Worm (Caenorhabditis elegans) whole organism, L2 larva: ENCODE results near the gene pde-2.

ENCODE experiments used
- F13H6.1 ChIP-seq: sonication (generic microtip); optimal IDR thresholded peaks from 2 replicates; lab custom pipeline; 2016; ENCODE audit warnings: missing genetic modification characterization, missing compliant biosample characterization
- R02D3.7 ChIP-seq: fragments of 150-350 bp; optimal IDR thresholded peaks from 2 replicates; lab custom pipeline; 2014; ENCODE audit warnings: missing biosample characterization, missing genetic modification characterization
- Y55F3AM.14 ChIP-seq: fragments of 200-800 bp; sonication (Bioruptor generic); optimal IDR thresholded peaks from 2 replicates; lab custom pipeline; 2018; ENCODE audit warnings: mild to moderate bottlenecking, missing genetic modification characterization, missing compliant biosample characterization
- ZK546.5 ChIP-seq: sonication (generic microtip); optimal IDR thresholded peaks from 2 replicates; lab custom pipeline; 2017; ENCODE audit warnings: missing biosample characterization, missing genetic modification characterization
- alr-1 ChIP-seq: fragments of 150-350 bp; optimal IDR thresholded peaks from 2 replicates; lab custom pipeline; 2014; ENCODE audit warnings: missing biosample characterization, missing genetic modification characterization
- aly-2 ChIP-seq: fragments of 150-350 bp; optimal IDR thresholded peaks from 2 replicates; lab custom pipeline; 2014; ENCODE audit warnings: missing biosample characterization, missing genetic modification characterization
- ama-1 ChIP-seq: fragments of 150-350 bp; optimal IDR thresholded peaks from 2 replicates; lab custom pipeline; 2018; ENCODE audit warnings: inconsistent platforms
- ceh-16 ChIP-seq: fragments of 150-350 bp; optimal IDR thresholded peaks from 2 replicates; lab custom pipeline; 2014; ENCODE audit warnings: missing biosample characterization, missing genetic modification characterization
- ceh-82 ChIP-seq: fragments of 150-350 bp; optimal IDR thresholded peaks from 2 replicates; lab custom pipeline; 2014; ENCODE audit warnings: missing biosample characterization, missing genetic modification characterization
- crh-2 ChIP-seq: sonication (generic microtip); optimal IDR thresholded peaks from 2 replicates; lab custom pipeline; 2017; ENCODE audit warnings: missing biosample characterization, missing genetic modification characterization
- elt-3 ChIP-seq: sonication (generic microtip); optimal IDR thresholded peaks from 2 replicates; lab custom pipeline; 2017; ENCODE audit warnings: missing biosample characterization, missing genetic modification characterization
- fos-1 ChIP-seq: fragments of 150-350 bp; optimal IDR thresholded peaks from 2 replicates; lab custom pipeline; 2014; ENCODE audit warnings: missing biosample characterization, missing genetic modification characterization
- gmeb-1 ChIP-seq: fragments of 150-350 bp; optimal IDR thresholded peaks from 2 replicates; lab custom pipeline; 2014; ENCODE audit warnings: missing biosample characterization, missing genetic modification characterization
- lin-13 ChIP-seq: fragments of 150-350 bp; optimal IDR thresholded peaks from 2 replicates; lab custom pipeline; 2014; ENCODE audit warnings: missing biosample characterization, missing genetic modification reagents, missing genetic modification characterization
- lin-39 ChIP-seq: fragments of 150-350 bp; optimal IDR thresholded peaks from 2 replicates; lab custom pipeline; 2014; ENCODE audit warnings: missing biosample characterization, missing genetic modification reagents, missing genetic modification characterization
- lsy-2 ChIP-seq, 2 experiments: fragments of 150-350 bp in 1 of 2; sonication (generic microtip) in 1 of 2; optimal IDR thresholded peaks; 2 replicates each; lab custom pipeline; 2014 to 2017; ENCODE audit warnings: missing biosample characterization in 2 of 2, missing genetic modification characterization in 2 of 2
- mab-5 ChIP-seq: fragments of 150-350 bp; optimal IDR thresholded peaks from 2 replicates; lab custom pipeline; 2014; ENCODE audit warnings: missing biosample characterization, missing genetic modification characterization
- mbf-1 ChIP-seq: sonication (generic microtip); optimal IDR thresholded peaks from 2 replicates; lab custom pipeline; 2017; ENCODE audit warnings: missing biosample characterization, missing genetic modification characterization
- nhr-11 ChIP-seq: fragments of 150-350 bp; optimal IDR thresholded peaks from 2 replicates; lab custom pipeline; 2014; ENCODE audit warnings: missing biosample characterization, missing genetic modification characterization
- nhr-12 ChIP-seq: fragments of 150-350 bp; optimal IDR thresholded peaks from 2 replicates; lab custom pipeline; 2014; ENCODE audit warnings: missing biosample characterization, missing genetic modification characterization
- nhr-129 ChIP-seq: fragments of 150-350 bp; optimal IDR thresholded peaks from 2 replicates; lab custom pipeline; 2014; ENCODE audit warnings: missing biosample characterization, missing genetic modification characterization
- nhr-21 ChIP-seq: fragments of 150-350 bp; optimal IDR thresholded peaks from 2 replicates; lab custom pipeline; 2014; ENCODE audit warnings: missing biosample characterization, missing genetic modification characterization
- nhr-23 ChIP-seq: fragments of 150-350 bp; optimal IDR thresholded peaks from 2 replicates; lab custom pipeline; 2014; ENCODE audit warnings: missing biosample characterization, missing genetic modification reagents, missing genetic modification characterization
- nhr-237 ChIP-seq: fragments of 150-350 bp; optimal IDR thresholded peaks from 2 replicates; lab custom pipeline; 2014; ENCODE audit warnings: missing biosample characterization, missing genetic modification characterization
- nhr-25 ChIP-seq: fragments of 150-350 bp; sonication (generic microtip); optimal IDR thresholded peaks from 3 replicates; lab custom pipeline; 2014; ENCODE audit warnings: missing biosample characterization, missing genetic modification characterization
- nhr-77 ChIP-seq: fragments of 150-350 bp; optimal IDR thresholded peaks from 2 replicates; lab custom pipeline; 2014; ENCODE audit warnings: missing biosample characterization, missing genetic modification characterization
- skn-1 ChIP-seq: sonication (generic microtip); optimal IDR thresholded peaks from 2 replicates; lab custom pipeline; 2017; ENCODE audit warnings: missing biosample characterization, missing genetic modification characterization
- sma-3 ChIP-seq: sonication (generic microtip); optimal IDR thresholded peaks from 2 replicates; lab custom pipeline; 2016; ENCODE audit warnings: missing genetic modification reagents, missing genetic modification characterization, missing compliant biosample characterization
- sma-9 ChIP-seq, 2 experiments: fragments of 150-350 bp in 1 of 2; sonication (generic microtip) in 1 of 2; optimal IDR thresholded peaks; 2 replicates each; lab custom pipeline; 2014 to 2016; ENCODE audit warnings: missing genetic modification characterization in 2 of 2, mild to moderate bottlenecking in 1 of 2, missing biosample characterization in 1 of 2, missing compliant biosample characterization in 1 of 2, missing genetic modification reagents in 1 of 2, moderate library complexity in 1 of 2
- snpc-4 ChIP-seq: fragments of 150-350 bp; optimal IDR thresholded peaks from 2 replicates; lab custom pipeline; 2014; ENCODE audit warnings: missing biosample characterization, missing genetic modification characterization
- unc-39 ChIP-seq: fragments of 150-350 bp; optimal IDR thresholded peaks from 2 replicates; lab custom pipeline; 2014; ENCODE audit warnings: missing biosample characterization, missing genetic modification characterization
- unc-55 ChIP-seq: fragments of 150-350 bp; sonication (generic microtip); optimal IDR thresholded peaks from 3 replicates; lab custom pipeline; 2014; ENCODE audit warnings: missing biosample characterization, missing genetic modification reagents, missing genetic modification characterization
- unc-62 ChIP-seq: fragments of 150-350 bp; optimal IDR thresholded peaks from 2 replicates; lab custom pipeline; 2014; ENCODE audit warnings: missing biosample characterization, missing genetic modification reagents, missing genetic modification characterization
- zag-1 ChIP-seq: fragments of 150-350 bp; optimal IDR thresholded peaks from 2 replicates; lab custom pipeline; 2014; ENCODE audit warnings: missing biosample characterization, missing genetic modification characterization
- ztf-1 ChIP-seq: fragments of 200-800 bp; sonication (Bioruptor generic); conservative IDR thresholded peaks from 2 replicates; pipeline ENCODE4 v1.3.6; 2022; ENCODE audit warnings: missing genetic modification characterization, missing compliant biosample characterization
- ztf-11 ChIP-seq: sonication (generic microtip); optimal IDR thresholded peaks from 2 replicates; lab custom pipeline; 2017; ENCODE audit warnings: missing biosample characterization, missing genetic modification characterization

The pde-2 gene

ce11 chrIII:8956146-8956646 is 25.5 kb downstream of the pde-2 start, which contains the start of the genes ZK643.5 and ZK643.2 (continued):
- TF ChIP-seq ztf-11 (tag; lab: Kevin White, UChicago) (no peak), mbf-1 (tag; lab: Kevin White, UChicago) (no peak), lsy-2 (tag; optimal IDR thresholded peaks at IDR 0.05; lab: Kevin White, UChicago) (peak; percentile 81 to 97), unc-62 (GFP tag; lab: Kevin White, UChicago) (no peak), ztf-1 (GFP tag; lab: Robert Waterston, UW) (no peak), aly-2 (no peak), fos-1 (tag; lab: Kevin White, UChicago) (no peak), Y55F3AM.14 (GFP tag; lab: Kevin White, UChicago) (no peak), nhr-21 (tag; lab: Kevin White, UChicago) (peak; percentile 35), snpc-4 (tag; lab: Kevin White, UChicago) (peak; percentile 33), F13H6.1 (tag; lab: Kevin White, UChicago) (peak; percentile 65), nhr-237 (tag; lab: Kevin White, UChicago) (no peak), lin-39 (tag; lab: Kevin White, UChicago) (no peak), zag-1 (tag; lab: Kevin White, UChicago) (peak; percentile 4), nhr-77 (no peak), lin-13 (peak; percentile 59), R02D3.7 (no peak), nhr-129 (no peak), crh-2 (tag; lab: Kevin White, UChicago) (peak; percentile 73), nhr-25 (no peak), nhr-11 (tag; lab: Kevin White, UChicago) (no peak), nhr-12 (tag; lab: Kevin White, UChicago) (no peak), elt-3 (tag; lab: Kevin White, UChicago) (no peak), sma-3 (GFP tag; lab: Kevin White, UChicago) (peak; percentile 53), ZK546.5 (tag; lab: Kevin White, UChicago) (no peak), nhr-23 (tag; lab: Kevin White, UChicago) (no peak)

ce11 chrIII:8955536-8955935 is 26.2 kb downstream of the pde-2 start:
- TF ChIP-seq zag-1 (tag; lab: Kevin White, UChicago): no peak
- no peak for TF ChIP-seq unc-55 (GFP tag; lab: Kevin White, UChicago)
- no peak for TF ChIP-seq alr-1 (tag; lab: Kevin White, UChicago)
- TF ChIP-seq nhr-23 (tag; lab: Kevin White, UChicago): no peak
- TF ChIP-seq nhr-12 (tag; lab: Kevin White, UChicago): no peak
- TF ChIP-seq sma-9 (GFP tag; optimal IDR thresholded peaks at IDR 0.05; lab: Kevin White, UChicago): no peak
- no peak for TF ChIP-seq sma-9 (tag; optimal IDR thresholded peaks at IDR 0.05; lab: Kevin White, UChicago)
- TF ChIP-seq elt-3 (tag; lab: Kevin White, UChicago): no peak
- no peak for TF ChIP-seq skn-1 (tag; lab: Kevin White, UChicago)
- TF ChIP-seq ama-1 (lab: Kevin White, UChicago): no peak
- TF ChIP-seq unc-39 (tag; lab: Kevin White, UChicago): no peak
- TF ChIP-seq Y55F3AM.14 (GFP tag; lab: Kevin White, UChicago): no peak
- no peak for TF ChIP-seq crh-2 (tag; lab: Kevin White, UChicago)
- no peak for TF ChIP-seq nhr-129
- no peak for TF ChIP-seq nhr-77
- TF ChIP-seq unc-62 (GFP tag; lab: Kevin White, UChicago): no peak

DNA sequence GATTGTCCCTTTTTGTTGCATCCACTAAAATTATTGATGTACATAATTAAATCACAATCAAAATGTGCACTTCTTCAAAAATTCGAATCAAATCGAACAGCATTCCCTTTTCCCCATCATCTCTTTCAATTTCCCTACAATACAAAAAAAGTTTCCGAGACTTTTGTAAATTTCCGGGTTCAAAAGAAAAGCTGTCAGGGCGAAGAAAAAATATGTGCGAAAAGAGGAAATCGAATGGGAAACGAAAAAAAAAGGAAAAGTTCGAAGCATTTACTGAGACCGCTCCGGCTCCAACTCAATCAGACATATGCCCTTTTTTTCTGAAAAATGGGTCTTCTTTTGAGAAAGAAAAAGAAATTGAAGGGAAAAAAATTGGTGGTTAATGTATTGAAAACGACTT is 32.5 kb downstream of the pde-2 start:
- TF ChIP-seq aly-2 (no peak), lsy-2 (tag; optimal IDR thresholded peaks at IDR 0.05; lab: Kevin White, UChicago) (no peak), nhr-25 (no peak), nhr-23 (tag; lab: Kevin White, UChicago) (no peak), ceh-16 (tag; lab: Kevin White, UChicago) (no peak), zag-1 (tag; lab: Kevin White, UChicago) (no peak), sma-9 (GFP tag; optimal IDR thresholded peaks at IDR 0.05; lab: Kevin White, UChicago) (no peak), sma-9 (tag; optimal IDR thresholded peaks at IDR 0.05; lab: Kevin White, UChicago) (no peak), F13H6.1 (tag; lab: Kevin White, UChicago) (no peak), ceh-82 (tag; lab: Kevin White, UChicago) (no peak), mab-5 (tag; lab: Kevin White, UChicago) (no peak), lin-39 (tag; lab: Kevin White, UChicago) (no peak), gmeb-1 (tag; lab: Kevin White, UChicago) (no peak), lin-13 (no peak)
- TF ChIP-seq, all 48 proteins: peak for 0

ce11 chrIII:8946285-8946684 is 35.4 kb downstream of the pde-2 start:
- TF ChIP-seq Y55F3AM.14 (GFP tag; lab: Kevin White, UChicago): no peak
